Worm (Caenorhabditis elegans) whole organism, mixed stage, embryonic: ENCODE data around the gene pmk-1.
A peak's percentile ranks its signal among the peaks of the same experiment; 100 is the strongest.

Experiments used
- M03D4.4 ChIP-seq: sonication (generic microtip); optimal IDR thresholded peaks from 2 replicates; lab custom pipeline; 2017; ENCODE audit warnings: mild to moderate bottlenecking, missing genetic modification characterization, missing compliant biosample characterization
- bed-3 ChIP-seq: fragments of 200-800 bp; sonication (Bioruptor generic); optimal IDR thresholded peaks from 3 replicates; lab custom pipeline; 2018; ENCODE audit warnings: mild to moderate bottlenecking, missing genetic modification characterization, moderate library complexity, missing compliant biosample characterization
- blmp-1 ChIP-seq: fragments of 150-350 bp; optimal IDR thresholded peaks from 2 replicates; lab custom pipeline; 2014; ENCODE audit warnings: missing biosample characterization, missing genetic modification characterization
- ceh-83 ChIP-seq: fragments of 200-800 bp; sonication (Bioruptor generic); optimal IDR thresholded peaks from 2 replicates; lab custom pipeline; 2018; ENCODE audit warnings: mild to moderate bottlenecking, missing genetic modification characterization, missing compliant biosample characterization
- ces-1 ChIP-seq: fragments of 150-350 bp; optimal IDR thresholded peaks from 2 replicates; lab custom pipeline; 2014; ENCODE audit warnings: missing biosample characterization, missing genetic modification reagents, missing genetic modification characterization
- elt-1 ChIP-seq: sonication (generic microtip); optimal IDR thresholded peaks from 2 replicates; lab custom pipeline; 2017; ENCODE audit warnings: missing genetic modification characterization, mild to moderate bottlenecking, missing compliant biosample characterization, antibody characterized with exemption, moderate library complexity, borderline replicate concordance; ENCODE audit not compliant: insufficient read depth
- flh-1 ChIP-seq: fragments of 200-800 bp; sonication (Bioruptor generic); optimal IDR thresholded peaks from 2 replicates; lab custom pipeline; 2018; ENCODE audit warnings: mild to moderate bottlenecking, missing genetic modification characterization, moderate library complexity, missing compliant biosample characterization
- ham-2 ChIP-seq: fragments of 200-800 bp; sonication (Bioruptor generic); optimal IDR thresholded peaks from 2 replicates; lab custom pipeline; 2018; ENCODE audit warnings: mild to moderate bottlenecking, missing genetic modification characterization, missing compliant biosample characterization
- hlh-1 ChIP-seq: fragments of 150-350 bp; optimal IDR thresholded peaks from 2 replicates; lab custom pipeline; 2014; ENCODE audit warnings: missing biosample characterization, missing genetic modification reagents, missing genetic modification characterization
- lin-13 ChIP-seq: fragments of 150-350 bp; optimal IDR thresholded peaks from 2 replicates; lab custom pipeline; 2014; ENCODE audit warnings: missing biosample characterization, missing genetic modification characterization
- lin-32 ChIP-seq: fragments of 200-800 bp; sonication (Bioruptor generic); optimal IDR thresholded peaks from 2 replicates; lab custom pipeline; 2018; ENCODE audit warnings: mild to moderate bottlenecking, missing genetic modification characterization, missing compliant biosample characterization
- mab-5 ChIP-seq: fragments of 150-350 bp; optimal IDR thresholded peaks from 2 replicates; lab custom pipeline; 2014; ENCODE audit warnings: missing biosample characterization, missing genetic modification characterization
- mep-1 ChIP-seq: fragments of 150-350 bp; optimal IDR thresholded peaks from 2 replicates; lab custom pipeline; 2017; ENCODE audit warnings: missing biosample characterization, missing genetic modification reagents, missing genetic modification characterization, inconsistent platforms
- mls-2 ChIP-seq: sonication (generic microtip); optimal IDR thresholded peaks from 2 replicates; lab custom pipeline; 2016; ENCODE audit warnings: mild to moderate bottlenecking, missing genetic modification characterization, moderate library complexity, missing compliant biosample characterization
- nhr-12 ChIP-seq: fragments of 150-350 bp; optimal IDR thresholded peaks from 2 replicates; lab custom pipeline; 2014; ENCODE audit warnings: missing biosample characterization, missing genetic modification characterization
- nhr-2 ChIP-seq: fragments of 150-350 bp; optimal IDR thresholded peaks from 2 replicates; lab custom pipeline; 2014; ENCODE audit warnings: missing biosample characterization, missing genetic modification characterization
- nhr-237 ChIP-seq: fragments of 150-350 bp; optimal IDR thresholded peaks from 2 replicates; lab custom pipeline; 2014; ENCODE audit warnings: missing biosample characterization, missing genetic modification characterization
- nhr-28 ChIP-seq: fragments of 150-350 bp; optimal IDR thresholded peaks from 2 replicates; lab custom pipeline; 2014; ENCODE audit warnings: missing biosample characterization, missing genetic modification characterization
- nhr-76 ChIP-seq: sonication (generic microtip); optimal IDR thresholded peaks from 2 replicates; lab custom pipeline; 2017; ENCODE audit warnings: missing biosample characterization, missing genetic modification characterization
- pha-4 ChIP-seq: fragments of 150-350 bp; optimal IDR thresholded peaks from 2 replicates; lab custom pipeline; 2018; ENCODE audit warnings: missing biosample characterization, missing genetic modification reagents, missing genetic modification characterization
- sem-2 ChIP-seq: fragments of 200-800 bp; sonication (Bioruptor generic); optimal IDR thresholded peaks from 2 replicates; lab custom pipeline; 2018; ENCODE audit warnings: mild to moderate bottlenecking, missing genetic modification characterization, missing compliant biosample characterization
- snpc-4 ChIP-seq: fragments of 150-350 bp; optimal IDR thresholded peaks from 2 replicates; lab custom pipeline; 2014; ENCODE audit warnings: missing biosample characterization, missing genetic modification characterization
- sptf-1 ChIP-seq: sonication (generic microtip); optimal IDR thresholded peaks from 2 replicates; lab custom pipeline; 2017; ENCODE audit warnings: mild to moderate bottlenecking, missing genetic modification characterization, moderate library complexity, missing compliant biosample characterization
- tbx-8 ChIP-seq: fragments of 200-800 bp; sonication (Bioruptor generic); optimal IDR thresholded peaks from 2 replicates; lab custom pipeline; 2018; ENCODE audit warnings: mild to moderate bottlenecking, missing genetic modification characterization, moderate library complexity, missing compliant biosample characterization
- unc-120 ChIP-seq: sonication (generic microtip); optimal IDR thresholded peaks from 2 replicates; lab custom pipeline; 2017; ENCODE audit warnings: missing genetic modification characterization, missing compliant biosample characterization; ENCODE audit not compliant: poor library complexity, severe bottlenecking
- unc-39 ChIP-seq: fragments of 150-350 bp; optimal IDR thresholded peaks from 2 replicates; lab custom pipeline; 2014; ENCODE audit warnings: missing biosample characterization, missing genetic modification characterization
- zip-8 ChIP-seq: fragments of 150-350 bp; optimal IDR thresholded peaks from 2 replicates; lab custom pipeline; 2014; ENCODE audit warnings: missing biosample characterization, missing genetic modification characterization
- ztf-11 ChIP-seq: fragments of 150-350 bp; optimal IDR thresholded peaks from 2 replicates; lab custom pipeline; 2014; ENCODE audit warnings: missing biosample characterization, missing genetic modification characterization

Gene pmk-1

DNA sequence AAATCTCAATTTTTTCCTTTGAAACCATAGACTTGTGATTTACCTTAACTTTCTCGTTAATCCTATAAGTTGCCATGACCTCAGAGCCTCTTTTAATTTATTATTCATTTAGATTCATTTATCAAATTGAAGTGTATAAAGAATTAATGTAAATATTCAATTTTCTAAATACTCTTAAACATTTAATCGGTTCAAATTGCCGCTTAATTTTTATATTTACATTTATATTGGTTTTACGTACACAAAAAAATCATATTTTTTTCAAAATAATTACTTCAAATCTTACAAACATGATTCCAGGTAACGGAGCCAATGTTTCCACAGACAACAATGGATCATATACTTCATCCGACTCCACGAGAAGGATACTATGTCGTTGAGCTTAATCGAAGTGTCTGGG, at the start of gene pmk-1:
Gene pmk-1 (plus strand): TSS at position 301 of the 400 bp plus-strand sequence.
- no peak for TF ChIP-seq lin-32 (GFP tag; lab: Kevin White, UChicago)
- TF ChIP-seq nhr-76: no peak
- TF ChIP-seq ces-1: no peak
- TF ChIP-seq unc-39 (tag; lab: Kevin White, UChicago): no peak

DNA sequence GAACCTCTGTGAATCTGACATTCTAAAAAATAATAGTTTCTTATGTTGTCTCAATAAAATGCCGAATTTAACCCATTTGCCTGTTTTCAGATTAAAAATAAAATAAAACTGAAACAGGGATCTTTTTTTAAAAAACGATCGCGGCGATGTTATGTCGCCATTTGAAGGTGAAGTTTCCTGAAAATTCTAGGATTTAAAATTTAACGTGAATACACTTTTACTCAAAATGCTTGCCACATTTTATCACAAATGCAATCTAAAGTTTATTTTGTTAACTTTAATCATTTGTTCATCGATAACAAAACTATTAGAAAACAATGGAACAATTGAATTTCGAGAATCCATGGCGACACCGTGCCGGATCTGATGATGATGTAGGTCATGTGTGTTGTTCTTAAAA, 49.0 kb upstream of the pmk-1 start, which contains the start of gene Y42H9AR.2:
Gene Y42H9AR.2 (plus strand): TSS at position 301 of the 400 bp plus-strand sequence.
- TF ChIP-seq M03D4.4 (no peak), mab-5 (tag; lab: Kevin White, UChicago) (no peak), elt-1 (tag; lab: Kevin White, UChicago) (no peak), mls-2 (no peak), sptf-1 (tag; lab: Kevin White, UChicago) (no peak), sem-2 (GFP tag; lab: Kevin White, UChicago) (no peak), snpc-4 (tag; lab: Kevin White, UChicago) (no peak), nhr-2 (tag; lab: Kevin White, UChicago) (no peak), unc-120 (no peak), nhr-12 (no peak), lin-13 (no peak), lin-32 (GFP tag; lab: Kevin White, UChicago) (no peak), unc-39 (tag; lab: Kevin White, UChicago) (no peak), zip-8 (no peak), nhr-237 (tag; lab: Kevin White, UChicago) (no peak), blmp-1 (tag; lab: Kevin White, UChicago) (no peak), ztf-11 (tag; lab: Kevin White, UChicago) (no peak)

DNA sequence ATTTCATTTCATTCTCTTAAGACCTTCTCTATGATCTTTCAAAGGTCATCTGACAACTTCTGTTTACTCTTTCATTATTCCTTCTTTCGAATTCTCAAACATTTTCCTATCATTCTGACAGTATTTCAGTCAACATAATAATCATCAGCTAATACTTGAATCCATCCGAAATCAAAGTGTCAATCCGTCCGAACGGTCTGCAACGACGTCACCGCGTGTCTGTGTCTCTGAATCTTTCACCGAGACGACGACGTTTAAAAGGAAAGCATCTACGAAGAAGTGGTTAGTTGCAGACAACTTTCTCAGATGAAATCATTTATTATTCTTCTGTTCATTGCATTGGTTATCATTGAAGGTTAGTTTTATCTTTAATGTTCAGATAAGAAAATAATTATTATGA, 46.4 kb upstream of the pmk-1 start, which contains the start of gene Y42H9AR.5:
Gene Y42H9AR.5 (plus strand): TSS at position 301 of the 400 bp plus-strand sequence.
- TF ChIP-seq nhr-28 (tag; lab: Kevin White, UChicago) (no peak), ham-2 (GFP tag; lab: Kevin White, UChicago) (no peak), zip-8 (no peak), lin-32 (GFP tag; lab: Kevin White, UChicago) (no peak), mep-1 (no peak), nhr-12 (no peak)
- TF ChIP-seq, all 35 proteins: peak for 0

DNA sequence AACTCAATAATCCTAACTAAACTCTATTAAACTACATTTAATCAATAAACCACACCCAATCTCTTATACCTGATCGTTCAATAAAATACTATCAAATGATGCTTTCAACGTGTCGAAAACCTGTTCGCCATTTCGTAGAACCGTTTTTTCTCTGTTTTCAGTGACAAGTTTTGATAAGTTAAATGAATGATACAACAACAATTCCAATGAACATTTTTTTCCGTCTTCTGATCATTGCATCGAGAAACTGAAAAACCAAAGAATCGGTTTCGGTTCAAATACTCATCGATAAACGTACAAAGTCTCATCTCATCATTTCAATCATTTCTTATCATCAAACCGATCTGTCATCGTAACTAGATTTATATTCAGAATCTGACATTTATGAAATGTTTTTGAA, 45.4 kb upstream of the pmk-1 start:
- no peak for TF ChIP-seq nhr-2 (tag; lab: Kevin White, UChicago)
- no peak for TF ChIP-seq snpc-4 (tag; lab: Kevin White, UChicago)
- TF ChIP-seq elt-1 (tag; lab: Kevin White, UChicago): no peak

DNA sequence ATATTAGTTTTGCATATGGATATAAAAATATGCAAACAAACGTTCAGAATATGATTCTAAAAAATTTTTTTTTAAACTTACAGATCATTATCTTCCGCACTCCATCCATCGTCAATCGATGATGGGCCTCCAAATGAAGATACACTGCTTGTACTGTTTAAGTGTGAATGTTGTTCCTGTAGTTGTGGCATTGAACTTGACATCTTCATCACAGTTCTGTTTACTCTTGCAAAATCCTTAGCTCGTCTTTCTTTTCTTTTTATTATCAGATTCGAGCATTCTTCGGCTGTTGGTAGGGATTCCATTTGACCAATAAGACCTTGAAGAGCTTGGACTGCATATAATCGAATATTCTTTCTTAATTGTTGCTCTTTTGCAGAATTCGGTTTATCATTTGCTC, 43.5 kb upstream of the pmk-1 start:
- TF ChIP-seq lin-13 (no peak), sptf-1 (tag; lab: Kevin White, UChicago) (no peak), nhr-76 (no peak), bed-3 (no peak), mls-2 (no peak), pha-4 (tag; lab: Kevin White, UChicago) (no peak), M03D4.4 (no peak), flh-1 (GFP tag; lab: Kevin White, UChicago) (no peak), blmp-1 (tag; lab: Kevin White, UChicago) (no peak), hlh-1 (tag; lab: Kevin White, UChicago) (no peak), ham-2 (GFP tag; lab: Kevin White, UChicago) (no peak), nhr-2 (tag; lab: Kevin White, UChicago) (no peak), tbx-8 (no peak), snpc-4 (tag; lab: Kevin White, UChicago) (no peak), ztf-11 (tag; lab: Kevin White, UChicago) (no peak), mab-5 (tag; lab: Kevin White, UChicago) (no peak), ceh-83 (GFP tag; lab: Kevin White, UChicago) (no peak), nhr-237 (tag; lab: Kevin White, UChicago) (no peak), ces-1 (no peak), zip-8 (no peak)

DNA sequence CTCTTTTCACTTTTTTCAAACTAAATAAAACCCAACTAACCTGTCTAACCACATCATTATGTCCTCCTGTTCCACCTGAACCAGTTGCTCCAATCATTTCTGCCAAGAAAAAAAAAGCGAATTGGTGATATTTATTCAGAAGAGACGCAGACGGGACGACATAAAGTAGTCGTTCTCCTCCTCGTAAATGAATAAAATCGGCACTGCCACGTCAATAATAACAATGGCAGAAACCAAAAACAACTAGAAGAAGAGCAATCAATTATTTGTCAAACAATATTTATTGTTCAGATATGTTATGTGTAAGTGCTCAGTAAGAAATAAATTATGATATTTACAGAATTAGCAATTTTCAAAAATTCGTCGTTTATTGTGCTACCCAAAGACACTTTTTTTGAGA, 41.1 kb upstream of the pmk-1 start, which contains the start of gene rabs-5:
Gene rabs-5 (minus strand): TSS at position 101 of the 400 bp plus-strand sequence.
- TF ChIP-seq hlh-1 (tag; lab: Kevin White, UChicago) (no peak), ces-1 (peak; percentile 11), ham-2 (GFP tag; lab: Kevin White, UChicago) (no peak), nhr-28 (tag; lab: Kevin White, UChicago) (no peak)
